Worm (Caenorhabditis elegans) whole organism, L3 larva: ENCODE measurements around the gene F53G2.1.

ENCODE experiments used
- jun-1 ChIP-seq: fragments of 150-350 bp; optimal IDR thresholded peaks from 2 replicates; lab custom pipeline; 2014; ENCODE audit warnings: missing biosample characterization, missing genetic modification reagents, missing genetic modification characterization
- mdl-1 ChIP-seq: fragments of 150-350 bp; optimal IDR thresholded peaks from 2 replicates; lab custom pipeline; 2014; ENCODE audit warnings: missing biosample characterization, missing genetic modification characterization
- pqm-1 ChIP-seq: fragments of 150-350 bp; optimal IDR thresholded peaks from 2 replicates; lab custom pipeline; 2017; ENCODE audit warnings: missing biosample characterization, missing genetic modification characterization, inconsistent platforms
- ztf-11 ChIP-seq: fragments of 150-350 bp; optimal IDR thresholded peaks from 2 replicates; lab custom pipeline; 2014; ENCODE audit warnings: missing biosample characterization, missing genetic modification characterization

DNA sequence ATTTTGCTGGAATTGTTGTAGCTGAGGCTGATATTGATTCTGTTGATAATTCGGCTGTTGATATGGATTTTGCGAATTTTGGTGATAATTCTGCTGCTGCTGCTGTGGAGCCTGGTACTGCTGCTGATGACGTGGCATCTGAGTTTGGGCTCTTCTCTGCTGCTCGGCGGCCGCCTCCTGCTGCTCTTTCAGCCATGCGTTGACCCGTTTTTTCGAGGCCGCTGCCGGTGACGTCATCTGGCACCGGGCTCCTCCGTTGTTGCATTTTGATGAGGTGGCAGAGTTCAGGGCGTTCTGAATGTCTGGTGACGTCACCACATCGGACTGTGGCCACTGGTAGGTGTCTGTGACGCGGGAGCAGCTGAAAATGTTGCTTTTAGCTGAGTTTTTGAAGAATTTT is 31.5 kb upstream of the F53G2.1 start:
- TF ChIP-seq mdl-1 = no peak
- no peak for TF ChIP-seq pqm-1 (tag; lab: Kevin White, UChicago)
- TF ChIP-seq ztf-11 (tag; lab: Kevin White, UChicago) = no peak
- TF ChIP-seq jun-1 (tag; lab: Kevin White, UChicago) = no peak
